Fruit fly (Drosophila melanogaster): Measurements from ENCODE around the gene CG32576.
A peak's percentile ranks its signal among the peaks of the same experiment; 100 is the strongest.

- no peak for TF ChIP-seq h (GFP tag; optimal IDR thresholded peaks at IDR 0.05)
- TF ChIP-seq N (GFP tag; optimal IDR thresholded peaks at IDR 0.05): peak; percentile 62
- TF ChIP-seq dsf (GFP tag; optimal IDR thresholded peaks at IDR 0.05; ENCODE audit: borderline replicate concordance): no peak
- TF ChIP-seq CG32264 (GFP tag; optimal IDR thresholded peaks at IDR 0.05): no peak
- TF ChIP-seq Hr78 (GFP tag; optimal IDR thresholded peaks at IDR 0.05): no peak
- no peak for TF ChIP-seq pan (optimal IDR thresholded peaks at IDR 0.05)
- TF ChIP-seq br (GFP tag; optimal IDR thresholded peaks at IDR 0.05): no peak
- no peak for TF ChIP-seq usp (GFP tag; optimal IDR thresholded peaks at IDR 0.05)
- no peak for TF ChIP-seq Abd-B (GFP tag; optimal IDR thresholded peaks at IDR 0.05)
- TF ChIP-seq sage (GFP tag; optimal IDR thresholded peaks at IDR 0.05): peak; percentile 22
Observed at dm6 chrX:16333434-16334141, 45.3 kb upstream of the CG32576 start, which contains the start of the genes CG9921 and Dsp1.
